Fruit fly (Drosophila melanogaster): ENCODE measurements around the gene Rpt2.

Rpt2 gene

DNA sequence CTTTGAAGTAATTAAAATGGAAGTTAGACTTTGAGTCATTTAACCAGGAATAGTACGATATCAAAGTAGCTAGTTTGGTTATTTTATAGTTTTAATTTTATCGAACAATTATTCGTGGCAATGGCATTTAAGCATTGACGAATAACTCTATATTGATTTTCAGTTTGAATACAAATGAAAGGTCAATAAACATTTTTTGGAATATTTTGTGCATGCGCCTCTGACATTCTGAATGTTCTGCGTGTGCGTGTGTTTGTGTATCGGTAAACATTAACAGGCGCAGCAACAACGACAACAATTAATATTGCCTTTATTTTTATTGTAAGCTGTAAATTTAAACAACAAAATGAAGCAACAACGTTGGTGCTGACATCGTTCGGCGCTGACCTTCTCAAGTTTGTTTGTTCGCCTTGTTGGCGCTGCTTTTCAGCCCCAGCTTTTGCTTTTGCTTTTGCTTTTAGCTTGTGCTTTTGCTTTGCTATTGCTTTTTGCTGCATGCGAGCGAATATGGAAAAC is 22.0 kb downstream of the Rpt2 start (continued):
- TF ChIP-seq CG17359 (tag; optimal IDR thresholded peaks at IDR 0.05) (peak; percentile 36), CG34422 (GFP tag; IDR thresholded peaks at IDR 0.05) (no peak), E2f1 (GFP tag; IDR thresholded peaks at IDR 0.05) (no peak), p53 (GFP tag; optimal IDR thresholded peaks at IDR 0.05) (no peak), crc (GFP tag; optimal IDR thresholded peaks at IDR 0.05) (no peak), lov (optimal IDR thresholded peaks at IDR 0.05) (no peak), lov (GFP tag; IDR thresholded peaks at IDR 0.05) (no peak), unpg (GFP tag; optimal IDR thresholded peaks at IDR 0.05) (peak; percentile 17), toy (GFP tag; IDR thresholded peaks at IDR 0.05) (no peak), CG4820 (GFP tag; optimal IDR thresholded peaks at IDR 0.05) (peak; percentile 25), pnt (GFP tag; optimal IDR thresholded peaks at IDR 0.05) (no peak), CG10654 (GFP tag; optimal IDR thresholded peaks at IDR 0.05) (no peak), Hr39 (optimal IDR thresholded peaks at IDR 0.05) (no peak), HmgD (GFP tag; optimal IDR thresholded peaks at IDR 0.05) (no peak), CG8944 (GFP tag; optimal IDR thresholded peaks at IDR 0.05) (no peak), E2f2 (GFP tag; IDR thresholded peaks at IDR 0.05) (peak; percentile 21; the same call in 1 of the 2 replicates), sens (GFP tag) (peak; percentile 83), hkb (optimal IDR thresholded peaks at IDR 0.05) (no peak), hkb (GFP tag; IDR thresholded peaks at IDR 0.05) (peak; percentile 19; the same call in 1 of the 2 replicates), maf-S (GFP tag; optimal IDR thresholded peaks at IDR 0.05) (no peak), tna (GFP tag; IDR thresholded peaks at IDR 0.05; ENCODE audit: partially characterized antibody) (no peak), Ets97D (GFP tag; optimal IDR thresholded peaks at IDR 0.05) (no peak), Myb (GFP tag; optimal IDR thresholded peaks at IDR 0.05) (no peak), NfI (GFP tag; optimal IDR thresholded peaks at IDR 0.05) (peak; percentile 20), Kr (GFP tag; optimal IDR thresholded peaks at IDR 0.05) (no peak), CTCF (GFP tag; optimal IDR thresholded peaks at IDR 0.05) (no peak), CG43689 (GFP tag; IDR thresholded peaks at IDR 0.05) (no peak), CG7372 (GFP tag; IDR thresholded peaks at IDR 0.05) (no peak), sd (tag; optimal IDR thresholded peaks at IDR 0.05) (peak; percentile 72), vvl (GFP tag; IDR thresholded peaks at IDR 0.05) (no peak), MTF-1 (GFP tag; optimal IDR thresholded peaks at IDR 0.05; ENCODE audit: borderline replicate concordance) (peak; percentile 1), insv (GFP tag; optimal IDR thresholded peaks at IDR 0.05) (no peak), abd-A (tag; optimal IDR thresholded peaks at IDR 0.05) (peak; percentile 45), vnd (GFP tag; IDR thresholded peaks at IDR 0.05; ENCODE audit: partially characterized antibody) (no peak), sug (tag; optimal IDR thresholded peaks at IDR 0.05) (no peak), vfl (GFP tag; optimal IDR thresholded peaks at IDR 0.05) (no peak), C15 (GFP tag; IDR thresholded peaks at IDR 0.05) (no peak), nerfin-1 (tag; optimal IDR thresholded peaks at IDR 0.05) (no peak), Hr51 (GFP tag; optimal IDR thresholded peaks at IDR 0.05) (peak in 1 of 2 experiments; percentile 60), org-1 (GFP tag; optimal IDR thresholded peaks at IDR 0.05) (no peak), CG7745 (tag; optimal IDR thresholded peaks at IDR 0.05) (no peak), CG12104 (GFP tag; optimal IDR thresholded peaks at IDR 0.05) (no peak), CG10274 (GFP tag; optimal IDR thresholded peaks at IDR 0.05) (no peak), cad (GFP tag; optimal IDR thresholded peaks at IDR 0.05) (no peak), lbe (GFP tag; optimal IDR thresholded peaks at IDR 0.05) (no peak), Sin3A (optimal IDR thresholded peaks at IDR 0.05) (no peak), ato (GFP tag; IDR thresholded peaks at IDR 0.05; ENCODE audit: partially characterized antibody) (no peak), tx (GFP tag; optimal IDR thresholded peaks at IDR 0.05) (no peak), emc (GFP tag; optimal IDR thresholded peaks at IDR 0.05) (no peak), Dll (GFP tag; IDR thresholded peaks at IDR 0.05; ENCODE audit: partially characterized antibody) (no peak), Bteb2 (GFP tag; optimal IDR thresholded peaks at IDR 0.05) (no peak), MBD-R2 (GFP tag; IDR thresholded peaks at IDR 0.05) (no peak), danr (GFP tag; IDR thresholded peaks at IDR 0.05) (no peak), Awh (GFP tag; IDR thresholded peaks at IDR 0.05) (peak; percentile 49; the same call in 1 of the 2 replicates)

All from whole organism, embryonic.